Worm (Caenorhabditis elegans) whole organism, L4 larva: Measurements from ENCODE around the gene arrd-4.

Experiments
- ama-1 ChIP-seq: fragments of 150-350 bp; optimal IDR thresholded peaks from 2 replicates; lab custom pipeline; 2014; ENCODE audit warnings: inconsistent platforms, mixed read lengths
- ceh-82 ChIP-seq: sonication (generic microtip); optimal IDR thresholded peaks from 2 replicates; lab custom pipeline; 2017; ENCODE audit warnings: missing biosample characterization, missing genetic modification characterization
- fkh-10 ChIP-seq: fragments of 150-350 bp; optimal IDR thresholded peaks from 2 replicates; lab custom pipeline; 2014; ENCODE audit warnings: missing biosample characterization, missing genetic modification reagents, missing genetic modification characterization
- fos-1 ChIP-seq: fragments of 150-350 bp; optimal IDR thresholded peaks from 2 replicates; lab custom pipeline; 2014; ENCODE audit warnings: missing biosample characterization, missing genetic modification characterization
- lin-29 ChIP-seq: fragments of 200-800 bp; sonication (Bioruptor generic); IDR thresholded peaks from 2 replicates; pipeline ENCODE4 v1.3.6; 2022; ENCODE audit warnings: missing genetic modification reagents, missing genetic modification characterization, missing compliant biosample characterization
- lin-39 ChIP-seq: fragments of 150-350 bp; optimal IDR thresholded peaks from 2 replicates; lab custom pipeline; 2014; ENCODE audit warnings: missing biosample characterization, missing genetic modification reagents, missing genetic modification characterization
- lir-3 ChIP-seq: sonication (generic microtip); optimal IDR thresholded peaks from 2 replicates; lab custom pipeline; 2016; ENCODE audit warnings: mild to moderate bottlenecking, missing genetic modification characterization, missing compliant biosample characterization
- mdl-1 ChIP-seq, 2 experiments: fragments of 150-350 bp in 1 of 2; sonication (generic microtip) in 1 of 2; optimal IDR thresholded peaks; 2 replicates each; lab custom pipeline; 2014 to 2017; ENCODE audit warnings: missing biosample characterization in 2 of 2, missing genetic modification characterization in 2 of 2
- nhr-237 ChIP-seq: sonication (generic microtip); optimal IDR thresholded peaks from 2 replicates; lab custom pipeline; 2017; ENCODE audit warnings: missing biosample characterization, missing genetic modification characterization
- php-3 ChIP-seq: fragments of 200-800 bp; sonication (Bioruptor generic); IDR thresholded peaks from 2 replicates; pipeline ENCODE4 v1.3.6; 2022; ENCODE audit warnings: missing genetic modification reagents, missing genetic modification characterization, missing compliant biosample characterization
- snpc-4 ChIP-seq: fragments of 150-350 bp; optimal IDR thresholded peaks from 2 replicates; lab custom pipeline; 2014; ENCODE audit warnings: missing biosample characterization, missing genetic modification characterization
- ztf-11 ChIP-seq: fragments of 150-350 bp; optimal IDR thresholded peaks from 2 replicates; lab custom pipeline; 2014; ENCODE audit warnings: missing biosample characterization, missing genetic modification characterization

- TF ChIP-seq fkh-10 (GFP tag; lab: Kevin White, UChicago), result no peak
- TF ChIP-seq nhr-237 (tag; lab: Kevin White, UChicago), result no peak
- no peak for TF ChIP-seq fos-1 (tag; lab: Kevin White, UChicago)
- TF ChIP-seq mdl-1 (tag; optimal IDR thresholded peaks at IDR 0.05; lab: Kevin White, UChicago), result no peak
- no peak for TF ChIP-seq lin-39
- no peak for TF ChIP-seq ceh-82
- no peak for TF ChIP-seq lin-29 (GFP tag; lab: Robert Waterston, UW)
- no peak for TF ChIP-seq ztf-11
- TF ChIP-seq lir-3, result no peak
- no peak for TF ChIP-seq snpc-4 (tag; lab: Kevin White, UChicago)
- TF ChIP-seq ama-1 (lab: Kevin White, UChicago), result no peak
- no peak for TF ChIP-seq php-3
Observed at ce11 chrII:9835958-9836357, 2.2 kb downstream of the arrd-4 start.
